Fruit fly (Drosophila melanogaster) whole organism, prepupa: Measurements from ENCODE around the gene CG32264.

Experiments
- Hr38 ChIP-seq: sonication (Bioruptor generic); optimal IDR thresholded peaks from 2 replicates; lab custom pipeline; 2016; ENCODE audit warnings: missing biosample characterization, missing genetic modification characterization

CG32264 gene

dm6 chr3L:3665288-3666210 is 140.7 kb downstream of the CG32264 start (continued):
- TF ChIP-seq Hr38 (GFP tag; lab: Kevin White, UChicago), result no peak
